Worm (Caenorhabditis elegans) whole organism, L2 larva: ENCODE results near the gene R05D8.11.

Experiments used
- ama-1 ChIP-seq: fragments of 150-350 bp; optimal IDR thresholded peaks from 2 replicates; lab custom pipeline; 2018; ENCODE audit warnings: inconsistent platforms
- blmp-1 ChIP-seq: sonication (generic microtip); optimal IDR thresholded peaks from 2 replicates; lab custom pipeline; 2017; ENCODE audit warnings: missing genetic modification characterization, mild to moderate bottlenecking, missing compliant biosample characterization, antibody characterized with exemption, moderate library complexity; ENCODE audit not compliant: insufficient read depth
- egl-27 ChIP-seq: sonication (generic microtip); optimal IDR thresholded peaks from 3 replicates; lab custom pipeline; 2017; ENCODE audit warnings: missing biosample characterization, missing genetic modification reagents, missing genetic modification characterization
- elt-1 ChIP-seq: fragments of 150-350 bp; optimal IDR thresholded peaks from 2 replicates; lab custom pipeline; 2014; ENCODE audit warnings: missing biosample characterization, missing genetic modification characterization
- lin-39 ChIP-seq: fragments of 150-350 bp; optimal IDR thresholded peaks from 2 replicates; lab custom pipeline; 2014; ENCODE audit warnings: missing biosample characterization, missing genetic modification reagents, missing genetic modification characterization
- nhr-12 ChIP-seq: fragments of 150-350 bp; optimal IDR thresholded peaks from 2 replicates; lab custom pipeline; 2014; ENCODE audit warnings: missing biosample characterization, missing genetic modification characterization
- nhr-237 ChIP-seq: fragments of 150-350 bp; optimal IDR thresholded peaks from 2 replicates; lab custom pipeline; 2014; ENCODE audit warnings: missing biosample characterization, missing genetic modification characterization
- nhr-25 ChIP-seq: fragments of 150-350 bp; sonication (generic microtip); optimal IDR thresholded peaks from 3 replicates; lab custom pipeline; 2014; ENCODE audit warnings: missing biosample characterization, missing genetic modification characterization
- skn-1 ChIP-seq: sonication (generic microtip); optimal IDR thresholded peaks from 2 replicates; lab custom pipeline; 2017; ENCODE audit warnings: missing biosample characterization, missing genetic modification characterization
- snpc-4 ChIP-seq: fragments of 150-350 bp; optimal IDR thresholded peaks from 2 replicates; lab custom pipeline; 2014; ENCODE audit warnings: missing biosample characterization, missing genetic modification characterization
- unc-55 ChIP-seq: fragments of 150-350 bp; sonication (generic microtip); optimal IDR thresholded peaks from 3 replicates; lab custom pipeline; 2014; ENCODE audit warnings: missing biosample characterization, missing genetic modification reagents, missing genetic modification characterization
- zag-1 ChIP-seq: fragments of 150-350 bp; optimal IDR thresholded peaks from 2 replicates; lab custom pipeline; 2014; ENCODE audit warnings: missing biosample characterization, missing genetic modification characterization
- ztf-11 ChIP-seq: sonication (generic microtip); optimal IDR thresholded peaks from 2 replicates; lab custom pipeline; 2017; ENCODE audit warnings: missing biosample characterization, missing genetic modification characterization

ce11 chrV:2807760-2808159, 27.1 kb upstream of the R05D8.11 start, which contains the start of gene ketn-1:
- TF ChIP-seq skn-1 (tag; lab: Kevin White, UChicago) (no peak), ztf-11 (tag; lab: Kevin White, UChicago) (no peak), unc-55 (GFP tag; lab: Kevin White, UChicago) (no peak), nhr-12 (tag; lab: Kevin White, UChicago) (no peak), elt-1 (tag; lab: Kevin White, UChicago) (no peak), ama-1 (no peak), snpc-4 (tag; lab: Kevin White, UChicago) (no peak), egl-27 (tag; lab: Kevin White, UChicago) (no peak), lin-39 (no peak), nhr-25 (no peak), blmp-1 (tag; lab: Kevin White, UChicago) (no peak), nhr-237 (no peak), zag-1 (tag; lab: Kevin White, UChicago) (no peak)
